Worm (Caenorhabditis elegans) whole organism, young adult: ENCODE results near the gene inft-2.

ENCODE experiments used
- B0035.1 ChIP-seq: sonication (generic microtip); optimal IDR thresholded peaks from 2 replicates; lab custom pipeline; 2016; ENCODE audit warnings: missing genetic modification characterization, mild to moderate bottlenecking, missing compliant biosample characterization, missing genotype, missing genetic modification reagents
- B0261.1 ChIP-seq: sonication (generic microtip); optimal IDR thresholded peaks from 2 replicates; lab custom pipeline; 2016; ENCODE audit warnings: mild to moderate bottlenecking, missing genetic modification characterization, moderate library complexity, missing compliant biosample characterization
- D2030.7 ChIP-seq: fragments of 200-800 bp; sonication (Bioruptor generic); IDR thresholded peaks from 2 replicates; pipeline ENCODE4 v1.3.6; 2022; ENCODE audit warnings: missing genetic modification reagents, missing genetic modification characterization, missing compliant biosample characterization
- F10E7.11 ChIP-seq: sonication (generic microtip); optimal IDR thresholded peaks from 2 replicates; lab custom pipeline; 2017; ENCODE audit warnings: mild to moderate bottlenecking, missing genetic modification characterization, moderate library complexity, missing compliant biosample characterization
- F23B12.7 ChIP-seq: sonication (generic microtip); optimal IDR thresholded peaks from 2 replicates; lab custom pipeline; 2017; ENCODE audit warnings: missing genetic modification characterization, mild to moderate bottlenecking, missing compliant biosample characterization, antibody characterized with exemption, moderate library complexity; ENCODE audit not compliant: insufficient read depth
- F49E8.2 ChIP-seq: sonication (generic microtip); optimal IDR thresholded peaks from 3 replicates; lab custom pipeline; 2017; ENCODE audit warnings: missing genetic modification characterization, mild to moderate bottlenecking, missing compliant biosample characterization, antibody characterized with exemption, moderate library complexity; ENCODE audit not compliant: insufficient read depth
- F52B5.7 ChIP-seq: sonication (generic microtip); optimal IDR thresholded peaks from 2 replicates; lab custom pipeline; 2016; ENCODE audit warnings: mild to moderate bottlenecking, missing genetic modification characterization, missing compliant biosample characterization
- F57A8.1 ChIP-seq: fragments of 200-800 bp; sonication (Bioruptor generic); optimal IDR thresholded peaks from 2 replicates; lab custom pipeline; 2018; ENCODE audit warnings: mild to moderate bottlenecking, missing genetic modification characterization, moderate library complexity, missing compliant biosample characterization
- T26A5.8 ChIP-seq: sonication (generic microtip); optimal IDR thresholded peaks from 2 replicates; lab custom pipeline; 2016; ENCODE audit warnings: missing genetic modification characterization, missing compliant biosample characterization
- Y95B8A.8 ChIP-seq: fragments of 200-800 bp; sonication (Bioruptor generic); IDR thresholded peaks from 2 replicates; pipeline ENCODE4 v1.3.6; 2022; ENCODE audit warnings: missing genetic modification reagents, missing genetic modification characterization, missing compliant biosample characterization
- ZK185.1 ChIP-seq: sonication (generic microtip); optimal IDR thresholded peaks from 2 replicates; lab custom pipeline; 2016; ENCODE audit warnings: mild to moderate bottlenecking, missing genetic modification characterization, missing compliant biosample characterization; ENCODE audit not compliant: poor library complexity, severe bottlenecking
- ama-1 ChIP-seq, 3 experiments: fragments of 150-350 bp in 1 of 3; sonication (generic microtip) in 2 of 3; optimal IDR thresholded peaks; 2 replicates each; lab custom pipeline; 2014 to 2018; ENCODE audit warnings: missing biosample characterization in 2 of 3, missing genetic modification characterization in 2 of 3, missing genetic modification reagents in 2 of 3
- aptf-3 ChIP-seq: fragments of 200-800 bp; sonication (Bioruptor generic); IDR thresholded peaks from 2 replicates; pipeline ENCODE4 v1.3.6; 2022; ENCODE audit warnings: missing genetic modification characterization, missing compliant biosample characterization
- atf-7 ChIP-seq: sonication (generic microtip); optimal IDR thresholded peaks from 2 replicates; lab custom pipeline; 2017; ENCODE audit warnings: mild to moderate bottlenecking, missing genetic modification characterization, missing compliant biosample characterization
- attf-3 ChIP-seq: fragments of 200-800 bp; sonication (Bioruptor generic); conservative IDR thresholded peaks from 2 replicates; pipeline ENCODE4 v1.3.6; 2022; ENCODE audit warnings: missing genetic modification reagents, missing genetic modification characterization, missing compliant biosample characterization
- attf-6 ChIP-seq: fragments of 200-800 bp; sonication (Bioruptor generic); IDR thresholded peaks from 2 replicates; pipeline ENCODE4 v1.3.6; 2022; ENCODE audit warnings: missing genetic modification reagents, missing genetic modification characterization, missing compliant biosample characterization
- ccch-3 ChIP-seq: fragments of 200-800 bp; sonication (Bioruptor generic); optimal IDR thresholded peaks from 2 replicates; lab custom pipeline; 2018; ENCODE audit warnings: mild to moderate bottlenecking, missing genetic modification characterization, missing compliant biosample characterization
- cebp-1 ChIP-seq, 2 experiments: fragments of 200-800 bp in 1 of 2; sonication (Bioruptor generic) in 1 of 2; sonication (generic microtip) in 1 of 2; IDR thresholded peaks in 1 of 2; optimal IDR thresholded peaks in 1 of 2; 2 replicates each; pipeline versions ENCODE4 v1.3.6 to Lab custom; 2017 to 2022; ENCODE audit warnings: missing compliant biosample characterization in 2 of 2, missing genetic modification characterization in 2 of 2, mild to moderate bottlenecking in 1 of 2, missing genetic modification reagents in 1 of 2, moderate library complexity in 1 of 2
- ceh-40 ChIP-seq: fragments of 200-800 bp; sonication (Bioruptor generic); IDR thresholded peaks from 2 replicates; pipeline ENCODE4 v1.3.6; 2022; ENCODE audit warnings: missing genetic modification characterization, missing compliant biosample characterization
- ceh-58 ChIP-seq: fragments of 200-800 bp; sonication (Bioruptor generic); IDR thresholded peaks from 2 replicates; pipeline ENCODE4 v1.3.6; 2022; ENCODE audit warnings: missing genetic modification characterization, missing compliant biosample characterization
- dox-1 ChIP-seq: fragments of 200-800 bp; sonication (Bioruptor generic); IDR thresholded peaks from 2 replicates; pipeline ENCODE4 v1.3.6; 2022; ENCODE audit warnings: missing genetic modification reagents, missing genetic modification characterization, missing compliant biosample characterization
- dpff-1 ChIP-seq: sonication (generic microtip); optimal IDR thresholded peaks from 2 replicates; lab custom pipeline; 2017; ENCODE audit warnings: mild to moderate bottlenecking, missing genetic modification characterization, missing compliant biosample characterization
- dpl-1 ChIP-seq: fragments of 150-350 bp; optimal IDR thresholded peaks from 2 replicates; lab custom pipeline; 2014; ENCODE audit warnings: missing biosample characterization, missing genetic modification reagents, missing genetic modification characterization
- egl-18 ChIP-seq: fragments of 200-800 bp; sonication (Bioruptor generic); IDR thresholded peaks from 2 replicates; pipeline ENCODE4 v1.3.6; 2022; ENCODE audit warnings: missing genetic modification reagents, missing genetic modification characterization, missing compliant biosample characterization
- egrh-3 ChIP-seq: fragments of 200-800 bp; sonication (Bioruptor generic); IDR thresholded peaks from 2 replicates; pipeline ENCODE4 v1.3.6; 2022; ENCODE audit warnings: missing genetic modification reagents, missing genetic modification characterization, missing compliant biosample characterization
- lin-26 ChIP-seq: fragments of 200-800 bp; sonication (Bioruptor generic); IDR thresholded peaks from 2 replicates; pipeline ENCODE4 v1.3.6; 2022; ENCODE audit warnings: missing genetic modification reagents, missing genetic modification characterization, missing compliant biosample characterization
- madf-10 ChIP-seq: sonication (generic microtip); optimal IDR thresholded peaks from 2 replicates; lab custom pipeline; 2016; ENCODE audit warnings: mild to moderate bottlenecking, missing genetic modification characterization, missing compliant biosample characterization
- mxl-1 ChIP-seq: sonication (generic microtip); optimal IDR thresholded peaks from 2 replicates; lab custom pipeline; 2016; ENCODE audit warnings: missing genetic modification characterization, missing compliant biosample characterization
- nfya-1 ChIP-seq: sonication (generic microtip); optimal IDR thresholded peaks from 2 replicates; lab custom pipeline; 2017; ENCODE audit warnings: antibody characterized with exemption, missing compliant biosample characterization, missing genetic modification characterization, borderline replicate concordance; ENCODE audit not compliant: insufficient read depth
- nfya-2 ChIP-seq: fragments of 200-800 bp; sonication (Bioruptor generic); IDR thresholded peaks from 2 replicates; pipeline ENCODE4 v1.3.6; 2022; ENCODE audit warnings: missing genetic modification reagents, missing genetic modification characterization, missing compliant biosample characterization
- nfyb-1 ChIP-seq: fragments of 200-800 bp; sonication (Bioruptor generic); IDR thresholded peaks from 2 replicates; pipeline ENCODE4 v1.3.6; 2022; ENCODE audit warnings: missing genetic modification reagents, missing genetic modification characterization, missing compliant biosample characterization
- nhr-27 ChIP-seq: fragments of 200-800 bp; sonication (Bioruptor generic); optimal IDR thresholded peaks from 2 replicates; lab custom pipeline; 2018; ENCODE audit warnings: mild to moderate bottlenecking, missing genetic modification characterization, moderate library complexity, missing compliant biosample characterization
- nhr-90 ChIP-seq: sonication (generic microtip); optimal IDR thresholded peaks from 2 replicates; lab custom pipeline; 2016; ENCODE audit warnings: missing genotype, mild to moderate bottlenecking, missing genetic modification characterization, missing compliant biosample characterization
- rcor-1 ChIP-seq: fragments of 200-800 bp; sonication (Bioruptor generic); IDR thresholded peaks from 2 replicates; pipeline ENCODE4 v1.3.6; 2022; ENCODE audit warnings: missing genetic modification reagents, missing genetic modification characterization, missing compliant biosample characterization
- somi-1 ChIP-seq: fragments of 200-800 bp; sonication (Bioruptor generic); optimal IDR thresholded peaks from 2 replicates; lab custom pipeline; 2018; ENCODE audit warnings: mild to moderate bottlenecking, missing genetic modification characterization, missing compliant biosample characterization
- tbp1 ChIP-seq: fragments of 200-800 bp; sonication (Bioruptor generic); optimal IDR thresholded peaks from 2 replicates; lab custom pipeline; 2018; ENCODE audit warnings: mild to moderate bottlenecking, missing genetic modification characterization, missing compliant biosample characterization
- tbx-9 ChIP-seq: sonication (generic microtip); optimal IDR thresholded peaks from 2 replicates; lab custom pipeline; 2016; ENCODE audit warnings: borderline replicate concordance, missing genetic modification characterization, inconsistent platforms, missing compliant biosample characterization
- tlf-1 ChIP-seq: fragments of 200-800 bp; sonication (Bioruptor generic); optimal IDR thresholded peaks from 2 replicates; lab custom pipeline; 2018; ENCODE audit warnings: mild to moderate bottlenecking, missing genetic modification characterization, missing compliant biosample characterization
- zfh-2 ChIP-seq: fragments of 200-800 bp; sonication (Bioruptor generic); conservative IDR thresholded peaks from 2 replicates; pipeline ENCODE4 v1.3.6; 2022; ENCODE audit warnings: missing genetic modification reagents, missing genetic modification characterization, missing compliant biosample characterization
- ztf-18 ChIP-seq: sonication (generic microtip); optimal IDR thresholded peaks from 2 replicates; lab custom pipeline; 2016; ENCODE audit warnings: missing genotype, mild to moderate bottlenecking, missing genetic modification characterization, missing compliant biosample characterization
- ztf-22 ChIP-seq: fragments of 200-800 bp; sonication (Bioruptor generic); optimal IDR thresholded peaks from 2 replicates; lab custom pipeline; 2018; ENCODE audit warnings: mild to moderate bottlenecking, missing genetic modification characterization, moderate library complexity, missing compliant biosample characterization
- ztf-26 ChIP-seq: sonication (generic microtip); optimal IDR thresholded peaks from 2 replicates; lab custom pipeline; 2017; ENCODE audit warnings: missing genetic modification characterization, missing compliant biosample characterization
- ztf-28 ChIP-seq: fragments of 200-800 bp; sonication (Bioruptor generic); IDR thresholded peaks from 2 replicates; pipeline ENCODE4 v1.3.6; 2022; ENCODE audit warnings: missing genetic modification reagents, missing genetic modification characterization, missing compliant biosample characterization
- ztf-6 ChIP-seq: fragments of 200-800 bp; sonication (Bioruptor generic); IDR thresholded peaks from 2 replicates; pipeline ENCODE4 v1.3.6; 2022; ENCODE audit warnings: missing genetic modification reagents, missing genetic modification characterization, missing compliant biosample characterization

Gene inft-2

DNA sequence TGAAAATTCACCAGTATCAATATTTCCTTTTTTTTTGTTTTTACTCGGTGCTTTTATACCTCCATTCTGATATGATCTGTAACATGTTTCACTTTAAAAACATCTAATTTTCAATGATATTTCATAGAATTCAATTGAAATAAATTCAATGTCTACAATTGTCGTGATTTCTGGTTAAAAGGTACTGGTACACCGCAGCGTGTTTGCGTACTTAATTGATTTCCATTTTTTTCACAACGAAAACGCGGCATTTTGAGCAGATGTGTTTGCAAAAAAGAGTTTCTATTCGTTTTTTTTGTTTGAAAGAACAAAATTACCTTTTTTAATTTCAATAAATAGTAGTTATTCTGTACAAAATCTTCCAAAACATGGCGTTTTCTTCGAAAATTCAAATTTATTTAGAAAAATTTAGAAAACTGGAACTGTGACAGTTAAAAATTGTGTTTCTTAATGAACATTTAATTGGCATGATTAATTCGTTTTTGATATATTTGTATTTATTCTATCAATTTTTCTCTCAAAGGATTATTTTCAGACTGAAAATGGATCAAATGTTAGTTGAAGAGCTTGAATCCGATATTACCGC, 31.4 kb upstream of the inft-2 start, which contains the start of gene pnn-1 (continued):
- TF ChIP-seq dpl-1 (peak; percentile 6), B0261.1 (no peak), mxl-1 (tag; lab: Kevin White, UChicago) (no peak), atf-7 (tag; lab: Kevin White, UChicago) (no peak), aptf-3 (GFP tag; lab: Robert Waterston, UW) (no peak), F57A8.1 (no peak), T26A5.8 (tag; lab: Kevin White, UChicago) (no peak), egrh-3 (GFP tag; lab: Robert Waterston, UW) (no peak), D2030.7 (no peak), attf-6 (no peak), F23B12.7 (tag; lab: Kevin White, UChicago) (no peak), nhr-27 (no peak), cebp-1 (GFP tag; IDR thresholded peaks at IDR 0.05; lab: Robert Waterston, UW) (no peak), cebp-1 (tag; optimal IDR thresholded peaks at IDR 0.05; lab: Kevin White, UChicago) (no peak), madf-10 (tag; lab: Kevin White, UChicago) (no peak), rcor-1 (no peak), nfya-2 (GFP tag; lab: Robert Waterston, UW) (no peak), tlf-1 (GFP tag; lab: Kevin White, UChicago) (no peak), nhr-90 (tag; lab: Kevin White, UChicago) (no peak), dpff-1 (tag; lab: Kevin White, UChicago) (no peak), ceh-58 (GFP tag; lab: Robert Waterston, UW) (no peak), egl-18 (GFP tag; lab: Robert Waterston, UW) (no peak), ztf-26 (no peak)

DNA sequence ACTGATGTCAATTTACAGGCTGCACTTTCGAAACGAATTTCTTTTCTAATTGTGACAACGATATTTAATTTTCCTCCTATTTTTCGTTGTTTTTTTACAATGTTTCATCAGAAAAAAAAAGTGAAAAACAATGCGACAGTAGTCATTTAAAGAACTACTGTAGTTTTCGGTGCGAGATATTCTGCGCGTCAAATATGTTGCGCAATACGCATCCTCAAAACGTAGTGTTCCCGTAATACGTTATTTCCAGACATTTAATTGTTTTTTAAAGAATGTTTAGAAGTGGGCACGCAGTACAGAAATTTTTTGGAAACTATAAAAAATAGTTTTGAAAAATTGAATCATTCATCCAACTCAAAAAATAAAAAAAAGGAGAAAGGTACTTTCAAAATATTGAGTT, 28.1 kb upstream of the inft-2 start:
- no peak for TF ChIP-seq ceh-40 (GFP tag; lab: Robert Waterston, UW)
- TF ChIP-seq F52B5.7: no peak
- no peak for TF ChIP-seq lin-26 (GFP tag; lab: Robert Waterston, UW)
- TF ChIP-seq zfh-2: no peak
- TF ChIP-seq tbx-9: no peak

DNA sequence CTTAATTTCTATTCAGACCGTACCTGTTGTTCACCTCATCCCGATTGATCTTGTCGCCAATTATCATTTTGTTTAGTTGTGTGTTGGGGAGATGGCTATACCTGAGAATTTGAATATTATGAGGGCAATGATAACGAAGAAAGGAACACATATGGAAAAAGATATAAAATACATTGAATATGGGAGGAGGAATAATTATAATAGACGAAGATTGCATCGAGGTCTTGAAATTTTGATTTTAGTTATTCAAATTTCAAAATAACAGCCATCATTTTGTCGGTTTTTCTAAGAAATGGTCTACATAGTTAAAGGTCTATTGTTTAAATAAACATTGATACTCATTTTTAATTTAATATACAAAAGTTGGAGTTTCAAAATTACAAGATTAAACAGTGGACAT, 15.1 kb upstream of the inft-2 start, which contains the start of gene shw-3:
TSS of gene shw-3 (minus strand) at position 101 of the 400 bp plus-strand sequence.
- no peak for TF ChIP-seq F49E8.2
- TF ChIP-seq F10E7.11 (tag; lab: Kevin White, UChicago): no peak
- TF ChIP-seq T26A5.8 (tag; lab: Kevin White, UChicago): no peak
- no peak for TF ChIP-seq Y95B8A.8 (GFP tag; lab: Robert Waterston, UW)
- no peak for TF ChIP-seq ceh-58 (GFP tag; lab: Robert Waterston, UW)

DNA sequence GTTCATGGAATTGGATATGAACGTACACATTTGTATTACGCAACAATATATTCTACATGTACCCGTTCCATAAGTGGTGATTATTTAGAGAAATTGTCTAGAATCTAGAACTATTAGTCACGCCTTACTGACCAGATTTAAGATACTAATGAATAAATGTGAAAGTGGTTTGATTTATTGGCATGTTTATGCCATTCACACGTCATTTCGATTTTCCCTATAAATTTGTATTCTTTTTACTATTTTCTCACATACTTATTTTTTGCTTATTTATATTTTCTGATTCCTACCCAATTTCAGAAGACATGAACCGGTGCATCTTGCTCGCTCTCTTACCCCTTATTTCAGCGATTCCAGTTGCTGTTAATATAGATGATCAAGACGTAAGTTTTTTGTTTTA, 13.9 kb upstream of the inft-2 start, which contains the start of gene F15B9.8:
TSS of gene F15B9.8 (plus strand) at position 301 of the 400 bp plus-strand sequence.
- no peak for TF ChIP-seq ztf-6 (GFP tag; lab: Robert Waterston, UW)
- no peak for TF ChIP-seq F23B12.7 (tag; lab: Kevin White, UChicago)
- TF ChIP-seq ztf-18: no peak
- TF ChIP-seq dox-1 (GFP tag; lab: Robert Waterston, UW): no peak
- no peak for TF ChIP-seq tbp1 (GFP tag; lab: Kevin White, UChicago)
- TF ChIP-seq nfyb-1: no peak
- TF ChIP-seq nfya-1 (tag; lab: Kevin White, UChicago): no peak
- no peak for TF ChIP-seq aptf-3 (GFP tag; lab: Robert Waterston, UW)
- no peak for TF ChIP-seq B0035.1 (tag; lab: Kevin White, UChicago)
- TF ChIP-seq mxl-1 (tag; lab: Kevin White, UChicago): no peak
- TF ChIP-seq ama-1 (optimal IDR thresholded peaks at IDR 0.05; lab: Kevin White, UChicago): no peak
- TF ChIP-seq ama-1 (GFP tag; optimal IDR thresholded peaks at IDR 0.05; lab: Kevin White, UChicago): no peak
- no peak for TF ChIP-seq ccch-3 (GFP tag; lab: Kevin White, UChicago)
- TF ChIP-seq ztf-22 (GFP tag; lab: Kevin White, UChicago): no peak
- TF ChIP-seq attf-3 (GFP tag; lab: Robert Waterston, UW): no peak
- no peak for TF ChIP-seq somi-1 (GFP tag; lab: Kevin White, UChicago)
- TF ChIP-seq ZK185.1 (tag; lab: Kevin White, UChicago): no peak
- no peak for TF ChIP-seq ztf-28 (GFP tag; lab: Robert Waterston, UW)
